Worm (Caenorhabditis elegans) whole organism, L1 larva: Measurements from ENCODE around the gene symk-1.
A peak's percentile ranks its signal among the peaks of the same experiment; 100 is the strongest.

Source experiments
- C04F5.9 ChIP-seq: sonication (generic microtip); optimal IDR thresholded peaks from 2 replicates; lab custom pipeline; 2016; ENCODE audit warnings: missing genetic modification characterization, missing compliant biosample characterization
- C34B4.2 ChIP-seq: sonication (generic microtip); optimal IDR thresholded peaks from 2 replicates; lab custom pipeline; 2017; ENCODE audit warnings: mild to moderate bottlenecking, missing genetic modification characterization, missing compliant biosample characterization
- F16B12.6 ChIP-seq: fragments of 150-350 bp; optimal IDR thresholded peaks from 2 replicates; lab custom pipeline; 2014; ENCODE audit warnings: missing biosample characterization, missing genetic modification characterization
- Y116A8C.19 ChIP-seq: sonication (generic microtip); optimal IDR thresholded peaks from 2 replicates; lab custom pipeline; 2016; ENCODE audit warnings: missing compliant biosample characterization, missing genetic modification characterization, borderline replicate concordance
- aha-1 ChIP-seq: fragments of 150-350 bp; optimal IDR thresholded peaks from 2 replicates; lab custom pipeline; 2014; ENCODE audit warnings: missing biosample characterization, missing genetic modification characterization
- aly-2 ChIP-seq: fragments of 150-350 bp; optimal IDR thresholded peaks from 2 replicates; lab custom pipeline; 2014; ENCODE audit warnings: missing biosample characterization, missing genetic modification characterization
- ceh-63 ChIP-seq: fragments of 200-800 bp; sonication (Bioruptor generic); optimal IDR thresholded peaks from 2 replicates; lab custom pipeline; 2018; ENCODE audit warnings: mild to moderate bottlenecking, missing genetic modification characterization, missing compliant biosample characterization
- ceh-8 ChIP-seq: fragments of 200-800 bp; sonication (Bioruptor generic); optimal IDR thresholded peaks from 2 replicates; lab custom pipeline; 2018; ENCODE audit warnings: mild to moderate bottlenecking, missing genetic modification characterization, moderate library complexity, missing compliant biosample characterization
- ceh-82 ChIP-seq, 3 experiments: fragments of 150-350 bp in 1 of 3; sonication (generic microtip) in 2 of 3; optimal IDR thresholded peaks; 2 replicates each; lab custom pipeline; 2014 to 2017; ENCODE audit warnings: missing biosample characterization in 3 of 3, missing genetic modification characterization in 3 of 3
- ceh-90 ChIP-seq: sonication (generic microtip); optimal IDR thresholded peaks from 2 replicates; lab custom pipeline; 2016; ENCODE audit warnings: missing genetic modification characterization, missing compliant biosample characterization
- dpl-1 ChIP-seq, 3 experiments: fragments of 150-350 bp in 2 of 3; sonication (generic microtip) in 1 of 3; optimal IDR thresholded peaks; 2 replicates each; lab custom pipeline; 2014 to 2017; ENCODE audit warnings: missing biosample characterization in 3 of 3, missing genetic modification characterization in 3 of 3, missing genetic modification reagents in 3 of 3
- efl-1 ChIP-seq, 4 experiments: fragments of 150-350 bp; optimal IDR thresholded peaks in 3 of 4; peaks in 1 of 4; 1 replicate in 1 of 4; 2 replicates in 3 of 4; lab custom pipeline; 2014; ENCODE audit warnings: missing biosample characterization in 2 of 4, missing genetic modification characterization in 2 of 4, missing genetic modification reagents in 2 of 4
- efl-3 ChIP-seq: fragments of 200-800 bp; sonication (Bioruptor generic); optimal IDR thresholded peaks from 2 replicates; lab custom pipeline; 2018; ENCODE audit warnings: mild to moderate bottlenecking, missing genetic modification characterization, missing compliant biosample characterization
- egl-13 ChIP-seq: sonication (generic microtip); optimal IDR thresholded peaks from 2 replicates; lab custom pipeline; 2016; ENCODE audit warnings: missing genotype, missing genetic modification reagents, missing genetic modification characterization, missing compliant biosample characterization
- egl-27 ChIP-seq, 2 experiments: fragments of 150-350 bp in 1 of 2; sonication (generic microtip); optimal IDR thresholded peaks; 3 replicates each; lab custom pipeline; 2017 to 2018; ENCODE audit warnings: missing biosample characterization in 2 of 2, missing genetic modification characterization in 2 of 2, missing genetic modification reagents in 2 of 2
- elt-3 ChIP-seq, 6 experiments: fragments of 150-350 bp in 1 of 6; sonication (generic microtip); optimal IDR thresholded peaks; 2 replicates each; lab custom pipeline; 2017 to 2018; ENCODE audit warnings: missing biosample characterization in 6 of 6, missing genetic modification characterization in 6 of 6, inconsistent platforms in 1 of 6
- hlh-4 ChIP-seq: sonication (generic microtip); optimal IDR thresholded peaks from 2 replicates; lab custom pipeline; 2016; ENCODE audit warnings: mild to moderate bottlenecking, missing genetic modification characterization, missing compliant biosample characterization
- hpl-2 ChIP-seq: fragments of 150-350 bp; optimal IDR thresholded peaks from 2 replicates; lab custom pipeline; 2014; ENCODE audit warnings: missing biosample characterization, missing genetic modification reagents, missing genetic modification characterization
- jun-1 ChIP-seq: fragments of 150-350 bp; optimal IDR thresholded peaks from 2 replicates; lab custom pipeline; 2014; ENCODE audit warnings: missing biosample characterization, missing genetic modification reagents, missing genetic modification characterization
- lin-35 ChIP-seq, 2 experiments: fragments of 150-350 bp; optimal IDR thresholded peaks; 2 replicates each; lab custom pipeline; 2014; ENCODE audit warnings: missing biosample characterization in 2 of 2, missing genetic modification characterization in 2 of 2, missing genetic modification reagents in 2 of 2
- mab-9 ChIP-seq: fragments of 200-800 bp; sonication (Bioruptor generic); IDR thresholded peaks from 2 replicates; pipeline ENCODE4 v1.3.6; 2022; ENCODE audit warnings: missing genetic modification reagents, missing genetic modification characterization, missing compliant biosample characterization
- mdl-1 ChIP-seq, 2 experiments: fragments of 150-350 bp; optimal IDR thresholded peaks; 2 replicates each; lab custom pipeline; 2014 to 2017; ENCODE audit warnings: missing biosample characterization in 2 of 2, missing genetic modification characterization in 2 of 2, inconsistent platforms in 1 of 2
- mef-2 ChIP-seq: fragments of 150-350 bp; optimal IDR thresholded peaks from 2 replicates; lab custom pipeline; 2014; ENCODE audit warnings: missing biosample characterization, missing genetic modification characterization
- mep-1 ChIP-seq: fragments of 150-350 bp; optimal IDR thresholded peaks from 2 replicates; lab custom pipeline; 2014; ENCODE audit warnings: missing biosample characterization, missing genetic modification characterization
- nhr-12 ChIP-seq: sonication (generic microtip); optimal IDR thresholded peaks from 2 replicates; lab custom pipeline; 2017; ENCODE audit warnings: missing biosample characterization, missing genetic modification characterization
- nhr-20 ChIP-seq: sonication (generic microtip); optimal IDR thresholded peaks from 2 replicates; lab custom pipeline; 2016; ENCODE audit warnings: mild to moderate bottlenecking, missing genetic modification characterization, missing compliant biosample characterization
- nhr-237 ChIP-seq: fragments of 150-350 bp; optimal IDR thresholded peaks from 2 replicates; lab custom pipeline; 2014; ENCODE audit warnings: missing biosample characterization, missing genetic modification characterization
- nhr-28 ChIP-seq: fragments of 150-350 bp; optimal IDR thresholded peaks from 2 replicates; lab custom pipeline; 2014; ENCODE audit warnings: missing biosample characterization, missing genetic modification characterization
- nhr-84 ChIP-seq: sonication (generic microtip); optimal IDR thresholded peaks from 2 replicates; lab custom pipeline; 2017; ENCODE audit warnings: missing biosample characterization, missing genetic modification characterization
- pag-3 ChIP-seq: sonication (generic microtip); optimal IDR thresholded peaks from 2 replicates; lab custom pipeline; 2017; ENCODE audit warnings: missing genetic modification characterization, mild to moderate bottlenecking, missing compliant biosample characterization, antibody characterized with exemption, borderline replicate concordance; ENCODE audit not compliant: insufficient read depth
- skn-1 ChIP-seq: fragments of 150-350 bp; optimal IDR thresholded peaks from 2 replicates; lab custom pipeline; 2014; ENCODE audit warnings: missing biosample characterization, missing genetic modification characterization
- snpc-4 ChIP-seq: fragments of 150-350 bp; optimal IDR thresholded peaks from 2 replicates; lab custom pipeline; 2014; ENCODE audit warnings: missing biosample characterization, missing genetic modification characterization
- snu-23 ChIP-seq: sonication (generic microtip); optimal IDR thresholded peaks from 2 replicates; lab custom pipeline; 2016; ENCODE audit warnings: missing genetic modification characterization, missing compliant biosample characterization
- sptf-1 ChIP-seq: fragments of 150-350 bp; optimal IDR thresholded peaks from 2 replicates; lab custom pipeline; 2014; ENCODE audit warnings: missing biosample characterization, missing genetic modification characterization
- swsn-7 ChIP-seq: sonication (generic microtip); optimal IDR thresholded peaks from 2 replicates; lab custom pipeline; 2016; ENCODE audit warnings: missing genetic modification characterization, missing compliant biosample characterization
- tlp-1 ChIP-seq: fragments of 150-350 bp; optimal IDR thresholded peaks from 2 replicates; lab custom pipeline; 2014; ENCODE audit warnings: missing biosample characterization, missing genetic modification characterization
- unc-130 ChIP-seq: fragments of 150-350 bp; optimal IDR thresholded peaks from 2 replicates; lab custom pipeline; 2017; ENCODE audit warnings: missing biosample characterization, missing genetic modification characterization, inconsistent platforms
- unc-30 ChIP-seq: sonication (generic microtip); optimal IDR thresholded peaks from 2 replicates; lab custom pipeline; 2017; ENCODE audit warnings: missing biosample characterization, missing genetic modification characterization
- unc-62 ChIP-seq: fragments of 150-350 bp; optimal IDR thresholded peaks from 2 replicates; lab custom pipeline; 2014; ENCODE audit warnings: missing biosample characterization, missing genetic modification reagents, missing genetic modification characterization
- vab-15 ChIP-seq: sonication (generic microtip); optimal IDR thresholded peaks from 2 replicates; lab custom pipeline; 2017; ENCODE audit warnings: missing genotype, mild to moderate bottlenecking, missing genetic modification characterization, missing compliant biosample characterization
- ztf-11 ChIP-seq, 2 experiments: sonication (generic microtip); optimal IDR thresholded peaks; 2 replicates each; lab custom pipeline; 2016 to 2017; ENCODE audit warnings: missing genetic modification characterization in 2 of 2, missing biosample characterization in 1 of 2, missing compliant biosample characterization in 1 of 2
- ztf-4 ChIP-seq: fragments of 150-350 bp; optimal IDR thresholded peaks from 2 replicates; lab custom pipeline; 2014; ENCODE audit warnings: missing biosample characterization, missing genetic modification characterization

The symk-1 gene

ce11 chrV:8606099-8606696, 36.1 kb downstream of the symk-1 start, which contains the start of gene vps-60 (continued):
- TF ChIP-seq mep-1 (tag; lab: Kevin White, UChicago) = peak; percentile 80
- peak; percentile 94 for TF ChIP-seq swsn-7 (tag; lab: Kevin White, UChicago)
- TF ChIP-seq ztf-4 (tag; lab: Kevin White, UChicago) = peak; percentile 77
- peak; percentile 96 for TF ChIP-seq nhr-20 (tag; lab: Kevin White, UChicago)
- TF ChIP-seq egl-13 = peak; percentile 88
- TF ChIP-seq nhr-28 (tag; lab: Kevin White, UChicago) = no peak
- TF ChIP-seq unc-62 (GFP tag; lab: Kevin White, UChicago) = no peak
- TF ChIP-seq hpl-2 (GFP tag; lab: Kevin White, UChicago) = peak; percentile 34
- TF ChIP-seq ceh-8 (GFP tag; lab: Kevin White, UChicago) = peak; percentile 78
- TF ChIP-seq ztf-11 (tag; optimal IDR thresholded peaks at IDR 0.05; lab: Kevin White, UChicago) = peak in 1 of 2 experiments; percentile 46
- TF ChIP-seq snu-23 = peak; percentile 96
- TF ChIP-seq mdl-1 (tag; optimal IDR thresholded peaks at IDR 0.05; lab: Kevin White, UChicago) = peak in 1 of 2 experiments; percentile 77
- TF ChIP-seq hlh-4 (tag; lab: Kevin White, UChicago) = no peak
- TF ChIP-seq skn-1 = peak; percentile 91
- peak in 5 of 6 experiments; percentile 48 to 91 (median 72) for TF ChIP-seq elt-3 (tag; optimal IDR thresholded peaks at IDR 0.05; lab: Kevin White, UChicago)
- TF ChIP-seq snpc-4 (tag; lab: Kevin White, UChicago) = peak; percentile 74
- TF ChIP-seq nhr-237 (tag; lab: Kevin White, UChicago) = peak; percentile 84
- no peak for TF ChIP-seq ceh-63 (GFP tag; lab: Kevin White, UChicago)
- TF ChIP-seq egl-27 (tag; optimal IDR thresholded peaks at IDR 0.05; lab: Kevin White, UChicago) = peak; percentile 52 to 57
- peak; percentile 87 to 90 for TF ChIP-seq lin-35 (GFP tag; optimal IDR thresholded peaks at IDR 0.05; lab: Kevin White, UChicago)
- no peak for TF ChIP-seq sptf-1
- no peak for TF ChIP-seq nhr-84
- TF ChIP-seq mab-9 = 0 out of 2 replicates have a peak, but pooled peaks have one; percentile 46
- peak; percentile 10 for TF ChIP-seq F16B12.6
- TF ChIP-seq Y116A8C.19 (tag; lab: Kevin White, UChicago) = no peak
- TF ChIP-seq pag-3 (tag; lab: Kevin White, UChicago) = no peak
- TF ChIP-seq vab-15 (tag; lab: Kevin White, UChicago) = no peak
- peak; percentile 89 for TF ChIP-seq unc-130 (tag; lab: Kevin White, UChicago)
- peak; percentile 47 for TF ChIP-seq ceh-90 (tag; lab: Kevin White, UChicago)
- TF ChIP-seq ceh-82 (tag; optimal IDR thresholded peaks at IDR 0.05; lab: Kevin White, UChicago) = peak; percentile 75 to 95 (median 82)
- TF ChIP-seq dpl-1 (GFP tag; optimal IDR thresholded peaks at IDR 0.05; lab: Kevin White, UChicago) = peak; percentile 73 to 82 (median 81)
- no peak for TF ChIP-seq C34B4.2 (tag; lab: Kevin White, UChicago)
- TF ChIP-seq C04F5.9 (tag; lab: Kevin White, UChicago) = peak; percentile 29
- no peak for TF ChIP-seq efl-3
- TF ChIP-seq efl-1 (optimal IDR thresholded peaks at IDR 0.05; lab: Kevin White, UChicago) = peak; percentile 84 to 89
- TF ChIP-seq efl-1 (GFP tag; optimal IDR thresholded peaks at IDR 0.05 in 1 of 2; lab: Kevin White, UChicago) = peak; percentile 68 to 96
- no peak for TF ChIP-seq unc-30 (tag; lab: Kevin White, UChicago)
- TF ChIP-seq nhr-12 (tag; lab: Kevin White, UChicago) = no peak
- TF ChIP-seq aly-2 (tag; lab: Kevin White, UChicago) = peak; percentile 67
- peak; percentile 22 for TF ChIP-seq aha-1 (tag; lab: Kevin White, UChicago)
- TF ChIP-seq tlp-1 (tag; lab: Kevin White, UChicago) = no peak
- TF ChIP-seq mef-2 = peak; percentile 48
- peak; percentile 96 for TF ChIP-seq jun-1 (tag; lab: Kevin White, UChicago)
